Worm (Caenorhabditis elegans) whole organism, L3 larva: ENCODE measurements around the gene bir-1.

ENCODE experiments used
- R02D3.7 ChIP-seq: fragments of 150-350 bp; optimal IDR thresholded peaks from 2 replicates; lab custom pipeline; 2014; ENCODE audit warnings: missing biosample characterization, missing genetic modification characterization
- ceh-28 ChIP-seq: fragments of 150-350 bp; optimal IDR thresholded peaks from 2 replicates; lab custom pipeline; 2014; ENCODE audit warnings: missing biosample characterization, missing genetic modification reagents, missing genetic modification characterization
- ceh-82 ChIP-seq: fragments of 150-350 bp; optimal IDR thresholded peaks from 2 replicates; lab custom pipeline; 2014; ENCODE audit warnings: missing biosample characterization, missing genetic modification characterization
- daf-12 ChIP-seq: fragments of 150-350 bp; optimal IDR thresholded peaks from 2 replicates; lab custom pipeline; 2014; ENCODE audit warnings: missing biosample characterization, missing genetic modification reagents, missing genetic modification characterization
- egl-27 ChIP-seq: sonication (generic microtip); optimal IDR thresholded peaks from 4 replicates; lab custom pipeline; 2017; ENCODE audit warnings: missing biosample characterization, missing genetic modification reagents, missing genetic modification characterization
- egl-5 ChIP-seq: fragments of 150-350 bp; optimal IDR thresholded peaks from 2 replicates; lab custom pipeline; 2017; ENCODE audit warnings: missing biosample characterization, missing genetic modification reagents, missing genetic modification characterization, inconsistent platforms
- elt-1 ChIP-seq: fragments of 150-350 bp; optimal IDR thresholded peaks from 2 replicates; lab custom pipeline; 2014; ENCODE audit warnings: missing biosample characterization, missing genetic modification characterization
- elt-2 ChIP-seq: sonication (generic microtip); optimal IDR thresholded peaks from 2 replicates; lab custom pipeline; 2016; ENCODE audit warnings: missing genetic modification reagents, mild to moderate bottlenecking, missing genetic modification characterization, missing compliant biosample characterization
- elt-3 ChIP-seq, 3 experiments: fragments of 150-350 bp in 1 of 3; sonication (generic microtip) in 2 of 3; optimal IDR thresholded peaks; 2 replicates in 2 of 3; 4 replicates in 1 of 3; lab custom pipeline; 2014 to 2017; ENCODE audit warnings: missing biosample characterization in 3 of 3, missing genetic modification characterization in 3 of 3
- eor-1 ChIP-seq, 2 experiments: fragments of 150-350 bp; optimal IDR thresholded peaks; 2 replicates each; lab custom pipeline; 2014 to 2018; ENCODE audit warnings: missing biosample characterization in 2 of 2, missing genetic modification characterization in 2 of 2
- fkh-10 ChIP-seq: sonication (generic microtip); optimal IDR thresholded peaks from 2 replicates; lab custom pipeline; 2017; ENCODE audit warnings: missing biosample characterization, missing genetic modification reagents, missing genetic modification characterization
- fos-1 ChIP-seq: fragments of 150-350 bp; optimal IDR thresholded peaks from 2 replicates; lab custom pipeline; 2014; ENCODE audit warnings: missing biosample characterization, missing genetic modification characterization
- hmg-11 ChIP-seq: sonication (generic microtip); optimal IDR thresholded peaks from 2 replicates; lab custom pipeline; 2016; ENCODE audit warnings: missing genetic modification characterization, missing compliant biosample characterization
- jun-1 ChIP-seq: fragments of 150-350 bp; optimal IDR thresholded peaks from 2 replicates; lab custom pipeline; 2014; ENCODE audit warnings: missing biosample characterization, missing genetic modification reagents, missing genetic modification characterization
- lin-15B ChIP-seq: fragments of 150-350 bp; optimal IDR thresholded peaks from 2 replicates; lab custom pipeline; 2014; ENCODE audit warnings: missing biosample characterization, missing genetic modification characterization
- lin-39 ChIP-seq: fragments of 150-350 bp; optimal IDR thresholded peaks from 2 replicates; lab custom pipeline; 2018; ENCODE audit warnings: missing biosample characterization, missing genetic modification reagents, missing genetic modification characterization
- lsy-12 ChIP-seq: sonication (generic microtip); optimal IDR thresholded peaks from 2 replicates; lab custom pipeline; 2016; ENCODE audit warnings: mild to moderate bottlenecking, missing genetic modification characterization, missing compliant biosample characterization
- mdl-1 ChIP-seq: fragments of 150-350 bp; optimal IDR thresholded peaks from 2 replicates; lab custom pipeline; 2014; ENCODE audit warnings: missing biosample characterization, missing genetic modification characterization
- nfya-1 ChIP-seq: sonication (generic microtip); optimal IDR thresholded peaks from 2 replicates; lab custom pipeline; 2017; ENCODE audit warnings: missing genetic modification characterization, mild to moderate bottlenecking, missing compliant biosample characterization, antibody characterized with exemption, moderate library complexity; ENCODE audit not compliant: insufficient read depth
- nhr-11 ChIP-seq: fragments of 150-350 bp; optimal IDR thresholded peaks from 2 replicates; lab custom pipeline; 2014; ENCODE audit warnings: missing biosample characterization, missing genetic modification characterization
- nhr-12 ChIP-seq: fragments of 150-350 bp; optimal IDR thresholded peaks from 2 replicates; lab custom pipeline; 2014; ENCODE audit warnings: missing biosample characterization, missing genetic modification characterization
- nhr-23 ChIP-seq: fragments of 150-350 bp; optimal IDR thresholded peaks from 2 replicates; lab custom pipeline; 2014; ENCODE audit warnings: missing biosample characterization, missing genetic modification reagents, missing genetic modification characterization
- nhr-237 ChIP-seq: fragments of 150-350 bp; optimal IDR thresholded peaks from 2 replicates; lab custom pipeline; 2014; ENCODE audit warnings: missing biosample characterization, missing genetic modification characterization
- nhr-25 ChIP-seq: sonication (generic microtip); optimal IDR thresholded peaks from 2 replicates; lab custom pipeline; 2017; ENCODE audit warnings: missing biosample characterization, missing genetic modification characterization
- nhr-67 ChIP-seq: fragments of 150-350 bp; optimal IDR thresholded peaks from 2 replicates; lab custom pipeline; 2014; ENCODE audit warnings: missing biosample characterization, missing genetic modification characterization
- nhr-76 ChIP-seq: fragments of 150-350 bp; sonication (generic microtip); optimal IDR thresholded peaks from 5 replicates; lab custom pipeline; 2014; ENCODE audit warnings: missing biosample characterization, missing genetic modification characterization
- nhr-77 ChIP-seq: fragments of 150-350 bp; optimal IDR thresholded peaks from 2 replicates; lab custom pipeline; 2014; ENCODE audit warnings: missing biosample characterization, missing genetic modification characterization
- pha-4 ChIP-seq: fragments of 150-350 bp; optimal IDR thresholded peaks from 2 replicates; lab custom pipeline; 2014; ENCODE audit warnings: missing biosample characterization, missing genetic modification reagents, missing genetic modification characterization
- pqm-1 ChIP-seq: fragments of 150-350 bp; optimal IDR thresholded peaks from 2 replicates; lab custom pipeline; 2017; ENCODE audit warnings: missing biosample characterization, missing genetic modification characterization, inconsistent platforms
- sea-2 ChIP-seq: fragments of 150-350 bp; sonication (generic microtip); optimal IDR thresholded peaks from 4 replicates; lab custom pipeline; 2014; ENCODE audit warnings: missing biosample characterization, missing genetic modification reagents, missing genetic modification characterization
- skn-1 ChIP-seq: fragments of 150-350 bp; optimal IDR thresholded peaks from 2 replicates; lab custom pipeline; 2014; ENCODE audit warnings: missing biosample characterization, missing genetic modification characterization
- snpc-4 ChIP-seq: fragments of 150-350 bp; optimal IDR thresholded peaks from 2 replicates; lab custom pipeline; 2014; ENCODE audit warnings: missing biosample characterization, missing genetic modification characterization
- tbx-2 ChIP-seq: sonication (generic microtip); optimal IDR thresholded peaks from 2 replicates; lab custom pipeline; 2016; ENCODE audit warnings: mild to moderate bottlenecking, missing genetic modification characterization, missing compliant biosample characterization
- unc-39 ChIP-seq: sonication (generic microtip); optimal IDR thresholded peaks from 4 replicates; lab custom pipeline; 2017; ENCODE audit warnings: missing biosample characterization, missing genetic modification characterization
- zag-1 ChIP-seq: fragments of 150-350 bp; optimal IDR thresholded peaks from 2 replicates; lab custom pipeline; 2014; ENCODE audit warnings: missing biosample characterization, missing genetic modification characterization
- ztf-11 ChIP-seq: fragments of 150-350 bp; optimal IDR thresholded peaks from 2 replicates; lab custom pipeline; 2014; ENCODE audit warnings: missing biosample characterization, missing genetic modification characterization

The bir-1 gene

ce11 chrV:11598807-11599206 is 45.5 kb upstream of the bir-1 start, which contains the start of gene srx-84:
srx-84 (plus strand) TSS chrV:11599107.
- TF ChIP-seq nhr-77 (tag; lab: Kevin White, UChicago) = no peak
- no peak for TF ChIP-seq eor-1 (tag; optimal IDR thresholded peaks at IDR 0.05; lab: Kevin White, UChicago)
- no peak for TF ChIP-seq ztf-11 (tag; lab: Kevin White, UChicago)
- TF ChIP-seq unc-39 (tag; lab: Kevin White, UChicago) = no peak
- no peak for TF ChIP-seq elt-1 (tag; lab: Kevin White, UChicago)
- no peak for TF ChIP-seq nhr-76 (tag; lab: Kevin White, UChicago)
- no peak for TF ChIP-seq hmg-11 (tag; lab: Kevin White, UChicago)
- TF ChIP-seq zag-1 = no peak
- no peak for TF ChIP-seq nhr-12 (tag; lab: Kevin White, UChicago)
- TF ChIP-seq sea-2 (GFP tag; lab: Kevin White, UChicago) = no peak
- TF ChIP-seq elt-3 (tag; optimal IDR thresholded peaks at IDR 0.05; lab: Kevin White, UChicago) = no peak
- no peak for TF ChIP-seq nhr-237 (tag; lab: Kevin White, UChicago)
- no peak for TF ChIP-seq fkh-10 (GFP tag; lab: Kevin White, UChicago)
- no peak for TF ChIP-seq lsy-12 (tag; lab: Kevin White, UChicago)
- no peak for TF ChIP-seq skn-1 (tag; lab: Kevin White, UChicago)
- no peak for TF ChIP-seq pqm-1
- no peak for TF ChIP-seq egl-5 (tag; lab: Kevin White, UChicago)

DNA sequence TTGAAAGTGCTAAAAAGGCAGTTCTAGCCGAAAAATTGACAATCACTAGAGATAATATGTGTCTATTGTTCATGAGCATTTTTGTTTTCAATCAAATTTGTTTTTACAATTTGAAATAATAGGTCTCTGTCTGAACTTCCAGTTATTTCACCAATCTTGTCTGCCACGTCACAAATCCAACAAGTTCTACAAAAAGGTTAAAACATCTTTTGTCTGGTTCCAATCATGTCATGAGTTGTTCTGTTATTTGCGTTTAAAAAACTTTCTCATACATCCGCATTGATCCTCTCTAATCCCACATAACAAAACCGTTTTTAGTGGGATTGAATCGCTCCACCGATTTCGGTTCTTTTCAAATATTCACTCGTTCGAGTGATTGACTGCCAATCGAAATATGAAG is 43.5 kb upstream of the bir-1 start, which contains the start of gene F35B12.9:
Gene F35B12.9 (plus strand): TSS at position 372 of the 400 bp plus-strand sequence.
- no peak for TF ChIP-seq nhr-12 (tag; lab: Kevin White, UChicago)

DNA sequence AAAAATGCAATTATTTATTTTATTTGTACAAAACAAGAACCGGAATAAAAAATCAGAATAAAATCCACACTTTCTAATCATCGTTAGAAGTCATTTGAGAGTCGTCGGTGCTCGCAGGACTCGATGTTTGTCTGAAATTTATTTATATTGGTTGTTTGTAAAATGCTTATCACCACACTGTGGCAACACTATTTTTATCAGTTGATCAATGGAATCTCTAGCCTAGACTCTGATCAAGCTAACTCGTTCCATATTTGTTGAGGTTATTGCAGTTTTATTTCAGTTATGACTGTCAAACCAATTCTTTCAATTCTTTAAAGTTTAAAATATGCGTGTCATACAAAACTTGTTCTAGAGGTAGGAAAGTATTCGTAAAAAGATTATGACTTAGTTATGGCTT is 39.8 kb upstream of the bir-1 start, which contains the start of gene dhs-20:
Gene dhs-20 (minus strand): TSS at position 80 of the 400 bp plus-strand sequence.
- TF ChIP-seq nhr-237 (tag; lab: Kevin White, UChicago) = no peak
- TF ChIP-seq pqm-1 = peak; percentile 77
- peak; percentile 76 for TF ChIP-seq elt-2 (tag; lab: Kevin White, UChicago)
- peak; percentile 47 for TF ChIP-seq pha-4 (tag; lab: Kevin White, UChicago)

DNA sequence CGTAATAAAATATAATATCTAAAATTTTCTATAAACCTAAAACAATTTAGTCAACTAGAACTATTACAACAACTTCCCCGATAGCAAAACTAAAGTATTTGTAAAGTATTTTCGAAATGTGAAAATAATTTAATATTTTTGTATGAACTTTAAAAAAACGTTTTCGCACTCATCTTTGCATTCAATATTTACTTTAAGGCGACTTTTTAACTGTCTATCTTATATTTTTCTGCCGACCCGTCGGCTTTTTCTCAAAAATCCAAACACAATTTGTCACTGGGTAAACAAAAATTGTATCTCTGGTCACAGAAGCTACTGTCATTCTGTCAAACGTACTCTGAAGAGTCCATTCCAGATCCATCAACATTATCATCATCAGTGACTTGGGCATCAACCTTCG is 39.0 kb upstream of the bir-1 start:
- TF ChIP-seq egl-27 (tag; lab: Kevin White, UChicago) (no peak), pha-4 (tag; lab: Kevin White, UChicago) (peak; percentile 91)

DNA sequence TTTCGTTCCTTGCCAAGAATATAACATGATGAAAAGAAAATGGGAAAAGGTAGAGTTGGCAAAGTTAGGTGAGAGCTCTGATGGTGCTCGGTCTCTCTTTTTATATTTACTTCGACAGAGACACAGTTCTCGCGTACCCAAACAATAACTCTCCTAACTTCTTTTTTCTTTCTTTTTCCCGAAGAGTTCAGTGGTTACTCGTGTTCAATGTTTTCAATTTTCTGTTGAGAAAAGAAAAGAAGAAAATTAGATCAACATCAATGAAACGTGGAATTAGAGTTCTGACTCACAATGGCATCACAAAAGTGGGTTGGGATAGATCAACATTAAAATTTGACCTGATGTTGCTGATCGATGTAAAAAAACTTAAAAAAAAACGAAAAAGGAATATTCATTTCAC is 37.9 kb upstream of the bir-1 start, which contains the start of gene idpp-16:
Gene idpp-16 (minus strand): TSS at position 101 of the 400 bp plus-strand sequence.
- peak; percentile 74 for TF ChIP-seq pha-4 (tag; lab: Kevin White, UChicago)
- no peak for TF ChIP-seq nhr-12 (tag; lab: Kevin White, UChicago)
- no peak for TF ChIP-seq ceh-82
- TF ChIP-seq lin-39 (tag; lab: Kevin White, UChicago) = no peak
- TF ChIP-seq nhr-67 (tag; lab: Kevin White, UChicago) = no peak
- no peak for TF ChIP-seq jun-1 (tag; lab: Kevin White, UChicago)
- TF ChIP-seq elt-3 (tag; optimal IDR thresholded peaks at IDR 0.05; lab: Kevin White, UChicago) = no peak
- TF ChIP-seq daf-12 (tag; lab: Kevin White, UChicago) = no peak
- TF ChIP-seq fkh-10 (GFP tag; lab: Kevin White, UChicago) = no peak

- no peak for TF ChIP-seq nhr-25
- TF ChIP-seq pha-4 (tag; lab: Kevin White, UChicago) = peak; percentile 32
These were observed 34.2 kb upstream of the bir-1 start, which contains the start of gene piit-1 for ce11 chrV:11610049-11610448. piit-1 (minus strand) TSS chrV:11610149.

- peak; percentile 5 for TF ChIP-seq jun-1 (tag; lab: Kevin White, UChicago)
- no peak for TF ChIP-seq fkh-10 (GFP tag; lab: Kevin White, UChicago)
- TF ChIP-seq nhr-23 (tag; lab: Kevin White, UChicago) = peak; percentile 73
- TF ChIP-seq snpc-4 = peak; percentile 72
- no peak for TF ChIP-seq nhr-12 (tag; lab: Kevin White, UChicago)
- TF ChIP-seq nhr-11 = no peak
- TF ChIP-seq skn-1 (tag; lab: Kevin White, UChicago) = no peak
- no peak for TF ChIP-seq daf-12 (tag; lab: Kevin White, UChicago)
- TF ChIP-seq lin-15B = peak; percentile 64
- TF ChIP-seq fos-1 = no peak
- TF ChIP-seq elt-2 (tag; lab: Kevin White, UChicago) = peak; percentile 59
- TF ChIP-seq nhr-77 (tag; lab: Kevin White, UChicago) = no peak
- TF ChIP-seq ceh-28 (tag; lab: Kevin White, UChicago) = peak; percentile 40
- no peak for TF ChIP-seq egl-27 (tag; lab: Kevin White, UChicago)
- TF ChIP-seq nhr-237 (tag; lab: Kevin White, UChicago) = no peak
- TF ChIP-seq hmg-11 (tag; lab: Kevin White, UChicago) = peak; percentile 89
- TF ChIP-seq lsy-12 (tag; lab: Kevin White, UChicago) = peak; percentile 47
- TF ChIP-seq tbx-2 = peak; percentile 49
- TF ChIP-seq sea-2 (GFP tag; lab: Kevin White, UChicago) = no peak
- no peak for TF ChIP-seq elt-1 (tag; lab: Kevin White, UChicago)
- TF ChIP-seq mdl-1 = no peak
- peak; percentile 59 for TF ChIP-seq nhr-76 (tag; lab: Kevin White, UChicago)
- TF ChIP-seq lin-39 (tag; lab: Kevin White, UChicago) = peak; percentile 54
- TF ChIP-seq ceh-82 = peak; percentile 83
- peak; percentile 56 for TF ChIP-seq nhr-25
- no peak for TF ChIP-seq pqm-1
- TF ChIP-seq nfya-1 (tag; lab: Kevin White, UChicago) = peak; percentile 65
- TF ChIP-seq zag-1 = no peak
- peak; percentile 56 for TF ChIP-seq R02D3.7
These were observed 33.8 kb upstream of the bir-1 start, which contains the start of gene sas-5 for ce11 chrV:11610481-11610880. sas-5 (plus strand) TSS chrV:11610737.
